Fruit fly (Drosophila melanogaster) whole organism, prepupa: ENCODE results near the gene Cdc6.

Source experiments
- CG10631 ChIP-seq: fragments of 200-800 bp; sonication (Bioruptor generic); optimal IDR thresholded peaks from 2 replicates; lab custom pipeline; 2016; ENCODE audit warnings: missing biosample characterization, missing genetic modification characterization
- CG10669 ChIP-seq: fragments of 200-800 bp; sonication (Bioruptor generic); optimal IDR thresholded peaks from 3 replicates; lab custom pipeline; 2018; ENCODE audit warnings: missing biosample characterization, mild to moderate bottlenecking, missing genetic modification characterization, moderate library complexity
- CG11762 ChIP-seq: fragments of 200-800 bp; sonication (Bioruptor generic); optimal IDR thresholded peaks from 3 replicates; lab custom pipeline; 2016; ENCODE audit warnings: missing biosample characterization, missing genetic modification characterization; ENCODE audit not compliant: insufficient read depth
- CG11902 ChIP-seq: fragments of 200-800 bp; sonication (Bioruptor generic); optimal IDR thresholded peaks from 3 replicates; lab custom pipeline; 2016; ENCODE audit warnings: missing biosample characterization, missing genetic modification characterization
- CG15336 ChIP-seq: fragments of 200-800 bp; sonication (Bioruptor generic); IDR thresholded peaks from 2 replicates; pipeline ENCODE4 v1.3.6; 2022; ENCODE audit warnings: missing biosample characterization, missing genetic modification characterization
- CG16779 ChIP-seq: fragments of 200-800 bp; sonication (Bioruptor generic); optimal IDR thresholded peaks from 3 replicates; lab custom pipeline; 2017; ENCODE audit warnings: missing biosample characterization, mild to moderate bottlenecking, missing genetic modification characterization
- CG3032 ChIP-seq: fragments of 200-800 bp; optimal IDR thresholded peaks from 2 replicates; lab custom pipeline; 2019; ENCODE audit warnings: missing biosample characterization, mild to moderate bottlenecking, missing genetic modification characterization, moderate library complexity
- CG31627 ChIP-seq: fragments of 200-800 bp; sonication (Bioruptor generic); optimal IDR thresholded peaks from 3 replicates; lab custom pipeline; 2016; ENCODE audit warnings: missing biosample characterization, missing genetic modification characterization
- CG32006 ChIP-seq: fragments of 200-800 bp; sonication (Bioruptor generic); optimal IDR thresholded peaks from 3 replicates; lab custom pipeline; 2017; ENCODE audit warnings: missing biosample characterization, mild to moderate bottlenecking, missing genetic modification characterization
- CG3919 ChIP-seq: fragments of 200-800 bp; sonication (Bioruptor generic); optimal IDR thresholded peaks from 3 replicates; lab custom pipeline; 2016; ENCODE audit warnings: missing biosample characterization, missing genetic modification characterization
- CG4318 ChIP-seq: fragments of 200-800 bp; sonication (Bioruptor generic); optimal IDR thresholded peaks from 3 replicates; lab custom pipeline; 2017; ENCODE audit warnings: missing biosample characterization, mild to moderate bottlenecking, missing genetic modification characterization
- CG6163 ChIP-seq: fragments of 200-800 bp; sonication (Bioruptor generic); IDR thresholded peaks from 3 replicates; pipeline ENCODE4 v1.3.6; 2022; ENCODE audit warnings: missing biosample characterization, missing genetic modification characterization
- CG6276 ChIP-seq: fragments of 200-800 bp; sonication (Bioruptor generic); optimal IDR thresholded peaks from 2 replicates; lab custom pipeline; 2017; ENCODE audit warnings: missing biosample characterization, mild to moderate bottlenecking, missing genetic modification characterization
- CG6792 ChIP-seq: fragments of 200-800 bp; sonication (Bioruptor generic); optimal IDR thresholded peaks from 3 replicates; lab custom pipeline; 2016; ENCODE audit warnings: missing biosample characterization, missing genetic modification characterization
- CG6808 ChIP-seq: fragments of 200-800 bp; sonication (Bioruptor generic); optimal IDR thresholded peaks from 3 replicates; lab custom pipeline; 2017; ENCODE audit warnings: missing biosample characterization, missing genetic modification characterization, mild to moderate bottlenecking, moderate library complexity, missing genetic modification reagents
- CG6854 ChIP-seq: fragments of 200-800 bp; sonication (Bioruptor generic); optimal IDR thresholded peaks from 2 replicates; lab custom pipeline; 2017; ENCODE audit warnings: missing biosample characterization, mild to moderate bottlenecking, missing genetic modification characterization
- CG7368 ChIP-seq: fragments of 200-800 bp; sonication (Bioruptor generic); optimal IDR thresholded peaks from 3 replicates; lab custom pipeline; 2016; ENCODE audit warnings: missing biosample characterization, missing genetic modification characterization
- CG8119 ChIP-seq: fragments of 200-800 bp; sonication (Bioruptor generic); IDR thresholded peaks from 3 replicates; pipeline ENCODE4 v1.3.6; 2022; ENCODE audit warnings: missing biosample characterization, missing genetic modification characterization
- CG8319 ChIP-seq: fragments of 200-800 bp; sonication (Bioruptor generic); optimal IDR thresholded peaks from 3 replicates; lab custom pipeline; 2016; ENCODE audit warnings: missing biosample characterization, missing genetic modification characterization
- CG8632 ChIP-seq: fragments of 200-800 bp; sonication (Bioruptor generic); optimal IDR thresholded peaks from 3 replicates; lab custom pipeline; 2016; ENCODE audit warnings: missing biosample characterization, missing genetic modification characterization
- CG9139 ChIP-seq: fragments of 200-800 bp; sonication (Bioruptor generic); optimal IDR thresholded peaks from 3 replicates; lab custom pipeline; 2017; ENCODE audit warnings: missing biosample characterization, mild to moderate bottlenecking, missing genetic modification characterization
- Eip78C ChIP-seq: fragments of 200-800 bp; sonication (Bioruptor generic); peaks from one replicate; lab custom pipeline; 2016; ENCODE audit warnings: missing biosample characterization, missing genetic modification characterization
- Ets21C ChIP-seq: fragments of 200-800 bp; sonication (Bioruptor generic); optimal IDR thresholded peaks from 3 replicates; lab custom pipeline; 2016; ENCODE audit warnings: missing biosample characterization, missing genetic modification characterization
- Ets96B ChIP-seq: fragments of 200-800 bp; optimal IDR thresholded peaks from 2 replicates; lab custom pipeline; 2019; ENCODE audit warnings: missing biosample characterization, mild to moderate bottlenecking, missing genetic modification characterization, moderate library complexity
- Gug ChIP-seq: fragments of 200-800 bp; sonication (Bioruptor generic); IDR thresholded peaks from 2 replicates; pipeline ENCODE4 v1.3.6; 2022; ENCODE audit warnings: missing biosample characterization, missing genetic modification characterization
- Hr39 ChIP-seq: fragments of 200-800 bp; sonication (Bioruptor generic); optimal IDR thresholded peaks from 2 replicates; lab custom pipeline; 2016; ENCODE audit warnings: missing biosample characterization, missing genetic modification characterization
- Hr4 ChIP-seq: fragments of 200-800 bp; sonication (Bioruptor generic); optimal IDR thresholded peaks from 3 replicates; lab custom pipeline; 2016; ENCODE audit warnings: missing biosample characterization, missing genetic modification characterization
- Lpt ChIP-seq: fragments of 200-800 bp; sonication (Bioruptor generic); optimal IDR thresholded peaks from 3 replicates; lab custom pipeline; 2016; ENCODE audit warnings: missing biosample characterization, missing genetic modification characterization
- Met ChIP-seq: fragments of 200-800 bp; sonication (Bioruptor generic); optimal IDR thresholded peaks from 3 replicates; lab custom pipeline; 2016; ENCODE audit warnings: missing biosample characterization, missing genetic modification characterization
- OdsH ChIP-seq: fragments of 200-800 bp; sonication (Bioruptor generic); optimal IDR thresholded peaks from 3 replicates; lab custom pipeline; 2016; ENCODE audit warnings: missing biosample characterization, missing genetic modification characterization
- Smox ChIP-seq: fragments of 200-800 bp; sonication (Bioruptor generic); optimal IDR thresholded peaks from 3 replicates; lab custom pipeline; 2016; ENCODE audit warnings: missing biosample characterization, missing genetic modification characterization
- Sox102F ChIP-seq: fragments of 200-800 bp; sonication (Bioruptor generic); optimal IDR thresholded peaks from 2 replicates; lab custom pipeline; 2016; ENCODE audit warnings: missing biosample characterization, mild to moderate bottlenecking, missing genetic modification characterization
- Sox15 ChIP-seq: fragments of 200-800 bp; sonication (Bioruptor generic); optimal IDR thresholded peaks from 3 replicates; lab custom pipeline; 2016; ENCODE audit warnings: missing biosample characterization, missing genetic modification characterization
- achi ChIP-seq: fragments of 200-800 bp; sonication (Bioruptor generic); optimal IDR thresholded peaks from 3 replicates; lab custom pipeline; 2016; ENCODE audit warnings: missing biosample characterization, missing genetic modification characterization
- acj6 ChIP-seq: fragments of 200-800 bp; sonication (Bioruptor generic); optimal IDR thresholded peaks from 3 replicates; lab custom pipeline; 2016; ENCODE audit warnings: missing biosample characterization, missing genetic modification characterization
- cyc ChIP-seq: fragments of 200-800 bp; sonication (Bioruptor generic); optimal IDR thresholded peaks from 3 replicates; lab custom pipeline; 2016; ENCODE audit warnings: missing biosample characterization, missing genetic modification characterization
- dac ChIP-seq: fragments of 200-800 bp; sonication (Bioruptor generic); optimal IDR thresholded peaks from 2 replicates; lab custom pipeline; 2017; ENCODE audit warnings: missing biosample characterization, mild to moderate bottlenecking, missing genetic modification characterization
- dsx ChIP-seq: fragments of 200-800 bp; optimal IDR thresholded peaks from 3 replicates; lab custom pipeline; 2019; ENCODE audit warnings: missing biosample characterization, mild to moderate bottlenecking, missing genetic modification characterization, moderate library complexity; ENCODE audit not compliant: poor library complexity, severe bottlenecking
- eg ChIP-seq: fragments of 200-800 bp; sonication (Bioruptor generic); IDR thresholded peaks from 3 replicates; pipeline ENCODE4 v1.3.6; 2022; ENCODE audit warnings: missing biosample characterization, missing genetic modification characterization
- fd85E ChIP-seq: fragments of 200-800 bp; sonication (Bioruptor generic); optimal IDR thresholded peaks from 3 replicates; lab custom pipeline; 2016; ENCODE audit warnings: missing biosample characterization, missing genetic modification characterization
- fkh ChIP-seq: fragments of 200-800 bp; sonication (Bioruptor generic); optimal IDR thresholded peaks from 3 replicates; lab custom pipeline; 2017; ENCODE audit warnings: missing biosample characterization, mild to moderate bottlenecking, missing genetic modification characterization, moderate library complexity
- lz ChIP-seq: fragments of 200-800 bp; sonication (Bioruptor generic); optimal IDR thresholded peaks from 3 replicates; lab custom pipeline; 2016; ENCODE audit warnings: missing biosample characterization, missing genetic modification characterization
- pdm3 ChIP-seq: fragments of 200-800 bp; sonication (Bioruptor generic); optimal IDR thresholded peaks from 3 replicates; lab custom pipeline; 2016; ENCODE audit warnings: missing biosample characterization, missing genetic modification characterization
- salr ChIP-seq, 2 experiments: fragments of 200-800 bp; sonication (Bioruptor generic); optimal IDR thresholded peaks; 3 replicates each; lab custom pipeline; 2016 to 2018; ENCODE audit warnings: missing biosample characterization in 2 of 2, missing genetic modification characterization in 2 of 2, mild to moderate bottlenecking in 1 of 2
- spab ChIP-seq: fragments of 200-800 bp; sonication (Bioruptor generic); optimal IDR thresholded peaks from 2 replicates; lab custom pipeline; 2017; ENCODE audit warnings: missing biosample characterization, mild to moderate bottlenecking, missing genetic modification characterization, missing genetic modification reagents
- svp ChIP-seq: fragments of 200-800 bp; sonication (Bioruptor generic); peaks from one replicate; lab custom pipeline; 2016; ENCODE audit warnings: missing biosample characterization, missing genetic modification characterization
- topi ChIP-seq: fragments of 200-800 bp; sonication (Bioruptor generic); optimal IDR thresholded peaks from 3 replicates; lab custom pipeline; 2016; ENCODE audit warnings: missing biosample characterization, missing genetic modification characterization
- vri ChIP-seq: fragments of 200-800 bp; sonication (Bioruptor generic); optimal IDR thresholded peaks from 3 replicates; lab custom pipeline; 2016; ENCODE audit warnings: missing biosample characterization, mild to moderate bottlenecking, missing genetic modification characterization

Gene Cdc6

DNA sequence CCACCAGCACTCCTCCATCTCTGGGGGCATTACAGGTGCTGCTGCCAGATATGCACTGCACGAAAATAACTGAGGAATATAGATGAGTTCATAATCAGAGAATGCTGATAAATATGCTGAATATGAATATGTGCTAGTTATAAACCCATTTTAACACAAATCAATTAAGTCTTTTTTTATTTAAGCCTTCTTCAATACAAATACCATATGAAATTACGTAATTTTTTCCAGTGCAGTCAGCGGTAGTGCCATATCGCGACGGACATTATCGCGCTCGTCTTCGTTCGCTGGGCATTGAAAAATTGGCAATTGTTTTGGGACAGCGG, 23.5 kb upstream of the Cdc6 start (continued):
- TF ChIP-seq salr (GFP tag; optimal IDR thresholded peaks at IDR 0.05; lab: Kevin White, UChicago) (peak in 1 of 2 experiments; percentile 73), CG8119 (GFP tag; lab: Robert Waterston, UW) (peak; percentile 52; the same call in 2 of the 3 replicates), vri (GFP tag; lab: Kevin White, UChicago) (peak; percentile 72), Ets96B (peak; percentile 91), CG3032 (tag; lab: Kevin White, UChicago) (peak; percentile 93), Met (GFP tag; lab: Kevin White, UChicago) (peak; percentile 86), Gug (GFP tag; lab: Robert Waterston, UW) (peak; percentile 36; the same call in 1 of the 2 replicates), OdsH (peak; percentile 83), CG9139 (GFP tag; lab: Kevin White, UChicago) (peak; percentile 64), svp (GFP tag; lab: Kevin White, UChicago) (peak; percentile 97)
- TF ChIP-seq, all 60 proteins: peak for 55

DNA sequence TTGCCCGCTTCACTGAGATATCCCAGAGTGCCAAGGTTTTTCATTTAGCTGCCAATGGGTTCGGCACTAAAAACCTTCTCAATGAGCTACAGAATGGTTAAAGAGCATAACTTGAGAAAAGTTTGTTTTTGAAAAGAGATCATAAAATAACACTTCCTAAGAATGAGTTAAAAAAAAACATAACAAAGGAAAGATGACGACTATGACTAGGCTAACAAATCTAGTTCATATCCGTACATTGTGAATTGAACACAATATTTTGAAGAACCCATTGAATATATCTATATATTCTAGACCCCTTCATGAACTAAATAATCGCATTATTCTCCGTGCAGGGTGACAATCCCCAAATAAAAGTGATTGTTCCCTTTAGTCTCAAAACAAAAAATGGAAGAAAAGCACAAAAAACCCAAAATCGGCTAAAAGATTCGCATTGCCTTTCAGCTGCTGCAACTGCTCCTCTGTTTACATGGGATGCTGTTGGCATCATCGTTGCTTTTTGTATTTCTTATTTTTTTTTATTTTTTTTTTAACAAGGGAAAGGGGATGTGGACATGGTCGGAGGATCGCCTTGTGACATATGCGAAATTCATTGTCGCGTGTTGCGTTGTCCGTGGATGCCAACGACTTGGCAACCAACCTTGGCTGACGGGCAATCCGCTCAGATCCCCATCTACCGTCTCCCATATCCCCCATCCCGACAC, 23.0 kb upstream of the Cdc6 start:
- TF ChIP-seq Sox15, result peak; percentile 97
- TF ChIP-seq CG8632 (GFP tag; lab: Kevin White, UChicago), result peak; percentile 95
- no peak for TF ChIP-seq fkh (GFP tag; lab: Kevin White, UChicago)
- TF ChIP-seq CG11762 (GFP tag; lab: Kevin White, UChicago), result peak; percentile 88
- peak; percentile 96 for TF ChIP-seq Hr39
- TF ChIP-seq lz, result peak; percentile 91
- peak; percentile 69 for TF ChIP-seq fd85E
- peak; percentile 89 for TF ChIP-seq svp (GFP tag; lab: Kevin White, UChicago)
- no peak for TF ChIP-seq CG15336 (GFP tag; lab: Robert Waterston, UW)
- TF ChIP-seq salr (GFP tag; optimal IDR thresholded peaks at IDR 0.05; lab: Kevin White, UChicago), result peak; percentile 41 to 54
- TF ChIP-seq OdsH, result peak; percentile 93
- TF ChIP-seq CG6792 (GFP tag; lab: Kevin White, UChicago), result peak; percentile 90
- TF ChIP-seq cyc, result peak; percentile 95
- peak; percentile 70 for TF ChIP-seq CG10631 (GFP tag; lab: Kevin White, UChicago)
- TF ChIP-seq Met (GFP tag; lab: Kevin White, UChicago), result peak; percentile 98
- peak; percentile 97 for TF ChIP-seq CG11902 (GFP tag; lab: Kevin White, UChicago)
- peak; percentile 97 for TF ChIP-seq CG31627 (GFP tag; lab: Kevin White, UChicago)
- TF ChIP-seq CG6163 (GFP tag; lab: Robert Waterston, UW), result peak; percentile 32; the same call in 1 of the 3 replicates
- TF ChIP-seq CG10669, result peak; percentile 81
- peak; percentile 85 for TF ChIP-seq Eip78C (GFP tag; lab: Kevin White, UChicago)
- TF ChIP-seq CG6808, result peak; percentile 72
- peak; percentile 72 for TF ChIP-seq Ets96B
- peak; percentile 89 for TF ChIP-seq achi (GFP tag; lab: Kevin White, UChicago)
- peak; percentile 93 for TF ChIP-seq CG8319
- TF ChIP-seq CG3919 (GFP tag; lab: Kevin White, UChicago), result peak; percentile 93
- TF ChIP-seq Gug (GFP tag; lab: Robert Waterston, UW), result no peak
- no peak for TF ChIP-seq CG9139 (GFP tag; lab: Kevin White, UChicago)
- peak; percentile 52 for TF ChIP-seq dsx (GFP tag; lab: Kevin White, UChicago)
- TF ChIP-seq pdm3 (GFP tag; lab: Kevin White, UChicago), result peak; percentile 93
- TF ChIP-seq Hr4 (GFP tag; lab: Kevin White, UChicago), result no peak
- TF ChIP-seq acj6 (GFP tag; lab: Kevin White, UChicago), result peak; percentile 95
- TF ChIP-seq Sox102F, result peak; percentile 96
- TF ChIP-seq Ets21C (GFP tag; lab: Kevin White, UChicago), result peak; percentile 91
- TF ChIP-seq spab (GFP tag; lab: Kevin White, UChicago), result peak; percentile 68
- no peak for TF ChIP-seq CG32006
- TF ChIP-seq dac (GFP tag; lab: Kevin White, UChicago), result no peak
- TF ChIP-seq CG4318 (GFP tag; lab: Kevin White, UChicago), result no peak
- peak; percentile 97 for TF ChIP-seq topi (GFP tag; lab: Kevin White, UChicago)
- TF ChIP-seq CG16779 (tag; lab: Kevin White, UChicago), result no peak
- TF ChIP-seq CG7368 (GFP tag; lab: Kevin White, UChicago), result peak; percentile 85
- peak; percentile 80 for TF ChIP-seq CG6854
- no peak for TF ChIP-seq eg (GFP tag; lab: Robert Waterston, UW)
- TF ChIP-seq Lpt, result no peak
- peak; percentile 95 for TF ChIP-seq Smox (GFP tag; lab: Kevin White, UChicago)
- no peak for TF ChIP-seq CG6276 (GFP tag; lab: Kevin White, UChicago)
- peak; percentile 73 for TF ChIP-seq CG3032 (tag; lab: Kevin White, UChicago)
